Fruit fly (Drosophila melanogaster): ENCODE measurements around the gene Pp1-87B.

dm6 chr3R:12450713-12451259 is 25.1 kb upstream of the Pp1-87B start:
- TF ChIP-seq lola (GFP tag; optimal IDR thresholded peaks at IDR 0.05) (no peak), ey (GFP tag; optimal IDR thresholded peaks at IDR 0.05) (no peak), Dfd (GFP tag; optimal IDR thresholded peaks at IDR 0.05) (no peak), OdsH (GFP tag; optimal IDR thresholded peaks at IDR 0.05) (no peak), CG9705 (GFP tag; optimal IDR thresholded peaks at IDR 0.05) (no peak), psq (GFP tag; optimal IDR thresholded peaks at IDR 0.05) (no peak), h (GFP tag; optimal IDR thresholded peaks at IDR 0.05) (no peak), sage (GFP tag; optimal IDR thresholded peaks at IDR 0.05) (no peak), fru (GFP tag; optimal IDR thresholded peaks at IDR 0.05) (no peak), tai (GFP tag; optimal IDR thresholded peaks at IDR 0.05) (no peak), foxo (GFP tag; optimal IDR thresholded peaks at IDR 0.05) (no peak), Myc (optimal IDR thresholded peaks at IDR 0.05) (no peak), Abd-B (GFP tag; optimal IDR thresholded peaks at IDR 0.05) (no peak)
